Worm (Caenorhabditis elegans): Measurements from ENCODE around the gene pals-18.

pals-18 gene

ce11 chrIII:1399670-1400069 is 3.5 kb upstream of the pals-18 start, which contains the start of gene pals-16:
TSS of gene pals-16 (plus strand) at chrIII:1399970.
- TF ChIP-seq mab-5 (tag; optimal IDR thresholded peaks at IDR 0.05) (no peak), skn-1 (tag; optimal IDR thresholded peaks at IDR 0.05) (no peak), lin-11 (tag; optimal IDR thresholded peaks at IDR 0.05) (no peak), unc-62 (GFP tag; optimal IDR thresholded peaks at IDR 0.05) (no peak), aly-2 (tag; optimal IDR thresholded peaks at IDR 0.05) (no peak), nhr-10 (tag; optimal IDR thresholded peaks at IDR 0.05) (no peak), R02D3.7 (tag; optimal IDR thresholded peaks at IDR 0.05) (no peak), nhr-77 (tag; optimal IDR thresholded peaks at IDR 0.05) (no peak), nhr-25 (tag; optimal IDR thresholded peaks at IDR 0.05) (no peak), nhr-23 (tag; optimal IDR thresholded peaks at IDR 0.05) (no peak), ztf-4 (tag; optimal IDR thresholded peaks at IDR 0.05) (no peak), gmeb-1 (tag; optimal IDR thresholded peaks at IDR 0.05) (no peak), lsy-2 (tag; optimal IDR thresholded peaks at IDR 0.05) (no peak), C34F6.9 (tag; optimal IDR thresholded peaks at IDR 0.05) (no peak), unc-55 (GFP tag; optimal IDR thresholded peaks at IDR 0.05) (no peak), sma-9 (GFP tag; optimal IDR thresholded peaks at IDR 0.05) (no peak), sma-9 (tag; optimal IDR thresholded peaks at IDR 0.05) (no peak), ztf-1 (GFP tag; conservative IDR thresholded peaks at IDR 0.05) (no peak)

- TF ChIP-seq lin-39 (tag; optimal IDR thresholded peaks at IDR 0.05), result no peak
- peak; percentile 82 for TF ChIP-seq fos-1 (tag; optimal IDR thresholded peaks at IDR 0.05)
These were observed 1.7 kb upstream of the pals-18 start, which contains the start of gene pals-19 for ce11 chrIII:1401497-1401990. TSS of gene pals-19 (plus strand) at chrIII:1401940.

ce11 chrIII:1409139-1409538 is 5.9 kb downstream of the pals-18 start, which contains the start of gene Y82E9BR.22:
TSS of gene Y82E9BR.22 (minus strand) at chrIII:1409239.
- no peak for TF ChIP-seq nhr-6 (tag; optimal IDR thresholded peaks at IDR 0.05)
- no peak for TF ChIP-seq nhr-23 (tag; optimal IDR thresholded peaks at IDR 0.05)
- no peak for TF ChIP-seq alr-1 (tag; optimal IDR thresholded peaks at IDR 0.05)
- TF ChIP-seq blmp-1 (tag; optimal IDR thresholded peaks at IDR 0.05; ENCODE audit: insufficient read depth), result no peak
- no peak for TF ChIP-seq peb-1 (tag; optimal IDR thresholded peaks at IDR 0.05)
- no peak for TF ChIP-seq mbf-1 (tag; optimal IDR thresholded peaks at IDR 0.05)
- TF ChIP-seq ZK546.5 (tag; optimal IDR thresholded peaks at IDR 0.05), result no peak
- TF ChIP-seq lin-11 (tag; optimal IDR thresholded peaks at IDR 0.05), result no peak
- TF ChIP-seq nhr-237 (tag; optimal IDR thresholded peaks at IDR 0.05), result no peak
- TF ChIP-seq crh-2 (tag; optimal IDR thresholded peaks at IDR 0.05), result no peak
- no peak for TF ChIP-seq lin-13 (GFP tag; optimal IDR thresholded peaks at IDR 0.05)
- TF ChIP-seq mdl-1 (tag; optimal IDR thresholded peaks at IDR 0.05), result no peak
- TF ChIP-seq unc-39 (tag; optimal IDR thresholded peaks at IDR 0.05), result no peak
- no peak for TF ChIP-seq nhr-129 (tag; optimal IDR thresholded peaks at IDR 0.05)
- TF ChIP-seq nhr-25 (tag; optimal IDR thresholded peaks at IDR 0.05), result no peak
- no peak for TF ChIP-seq elt-1 (tag; optimal IDR thresholded peaks at IDR 0.05)

- TF ChIP-seq nhr-21 (tag; optimal IDR thresholded peaks at IDR 0.05) (no peak), unc-62 (GFP tag; optimal IDR thresholded peaks at IDR 0.05) (no peak), crh-2 (tag; optimal IDR thresholded peaks at IDR 0.05) (no peak), nhr-129 (tag; optimal IDR thresholded peaks at IDR 0.05) (no peak), ztf-11 (tag; optimal IDR thresholded peaks at IDR 0.05) (no peak), ceh-16 (tag; optimal IDR thresholded peaks at IDR 0.05) (no peak), sma-3 (GFP tag; optimal IDR thresholded peaks at IDR 0.05) (no peak), lsy-2 (tag; optimal IDR thresholded peaks at IDR 0.05) (no peak), unc-39 (tag; optimal IDR thresholded peaks at IDR 0.05) (no peak), mdl-1 (tag; optimal IDR thresholded peaks at IDR 0.05) (no peak)
These were observed 10.1 kb downstream of the pals-18 start for ce11 chrIII:1413125-1413837.

Data from whole organism, L2 larva.